Worm (Caenorhabditis elegans) whole organism, L3 larva: ENCODE measurements around the gene C16B8.2.

Experiments
- R02D3.7 ChIP-seq: fragments of 150-350 bp; optimal IDR thresholded peaks from 2 replicates; lab custom pipeline; 2014; ENCODE audit warnings: missing biosample characterization, missing genetic modification characterization
- ZK546.5 ChIP-seq: sonication (generic microtip); optimal IDR thresholded peaks from 2 replicates; lab custom pipeline; 2017; ENCODE audit warnings: missing biosample characterization, missing genetic modification characterization
- aly-2 ChIP-seq: fragments of 150-350 bp; optimal IDR thresholded peaks from 2 replicates; lab custom pipeline; 2014; ENCODE audit warnings: missing biosample characterization, missing genetic modification characterization
- ama-1 ChIP-seq: fragments of 150-350 bp; optimal IDR thresholded peaks from 2 replicates; lab custom pipeline; 2018
- ceh-16 ChIP-seq: sonication (generic microtip); optimal IDR thresholded peaks from 2 replicates; lab custom pipeline; 2017; ENCODE audit warnings: missing biosample characterization, missing genetic modification characterization
- ceh-28 ChIP-seq: fragments of 150-350 bp; optimal IDR thresholded peaks from 2 replicates; lab custom pipeline; 2014; ENCODE audit warnings: missing biosample characterization, missing genetic modification reagents, missing genetic modification characterization
- ceh-82 ChIP-seq: fragments of 150-350 bp; optimal IDR thresholded peaks from 2 replicates; lab custom pipeline; 2014; ENCODE audit warnings: missing biosample characterization, missing genetic modification characterization
- ceh-9 ChIP-seq: sonication (generic microtip); optimal IDR thresholded peaks from 2 replicates; lab custom pipeline; 2018; ENCODE audit warnings: missing biosample characterization, missing genetic modification characterization
- daf-12 ChIP-seq: fragments of 150-350 bp; optimal IDR thresholded peaks from 2 replicates; lab custom pipeline; 2014; ENCODE audit warnings: missing biosample characterization, missing genetic modification reagents, missing genetic modification characterization
- egl-27 ChIP-seq: sonication (generic microtip); optimal IDR thresholded peaks from 4 replicates; lab custom pipeline; 2017; ENCODE audit warnings: missing biosample characterization, missing genetic modification reagents, missing genetic modification characterization
- elt-2 ChIP-seq: sonication (generic microtip); optimal IDR thresholded peaks from 2 replicates; lab custom pipeline; 2016; ENCODE audit warnings: missing genetic modification reagents, mild to moderate bottlenecking, missing genetic modification characterization, missing compliant biosample characterization
- fkh-10 ChIP-seq: sonication (generic microtip); optimal IDR thresholded peaks from 2 replicates; lab custom pipeline; 2017; ENCODE audit warnings: missing biosample characterization, missing genetic modification reagents, missing genetic modification characterization
- fkh-2 ChIP-seq: fragments of 150-350 bp; optimal IDR thresholded peaks from 2 replicates; lab custom pipeline; 2014; ENCODE audit warnings: missing biosample characterization, missing genetic modification reagents, missing genetic modification characterization
- fos-1 ChIP-seq: fragments of 150-350 bp; optimal IDR thresholded peaks from 2 replicates; lab custom pipeline; 2014; ENCODE audit warnings: missing biosample characterization, missing genetic modification characterization
- hmg-11 ChIP-seq: sonication (generic microtip); optimal IDR thresholded peaks from 2 replicates; lab custom pipeline; 2016; ENCODE audit warnings: missing genetic modification characterization, missing compliant biosample characterization
- jun-1 ChIP-seq: fragments of 150-350 bp; optimal IDR thresholded peaks from 2 replicates; lab custom pipeline; 2014; ENCODE audit warnings: missing biosample characterization, missing genetic modification reagents, missing genetic modification characterization
- lin-39 ChIP-seq: fragments of 150-350 bp; optimal IDR thresholded peaks from 2 replicates; lab custom pipeline; 2018; ENCODE audit warnings: missing biosample characterization, missing genetic modification reagents, missing genetic modification characterization
- lsy-12 ChIP-seq: sonication (generic microtip); optimal IDR thresholded peaks from 2 replicates; lab custom pipeline; 2016; ENCODE audit warnings: mild to moderate bottlenecking, missing genetic modification characterization, missing compliant biosample characterization
- nfya-1 ChIP-seq: sonication (generic microtip); optimal IDR thresholded peaks from 2 replicates; lab custom pipeline; 2017; ENCODE audit warnings: missing genetic modification characterization, mild to moderate bottlenecking, missing compliant biosample characterization, antibody characterized with exemption, moderate library complexity; ENCODE audit not compliant: insufficient read depth
- nhr-11 ChIP-seq: fragments of 150-350 bp; optimal IDR thresholded peaks from 2 replicates; lab custom pipeline; 2014; ENCODE audit warnings: missing biosample characterization, missing genetic modification characterization
- nhr-23 ChIP-seq: fragments of 150-350 bp; optimal IDR thresholded peaks from 2 replicates; lab custom pipeline; 2014; ENCODE audit warnings: missing biosample characterization, missing genetic modification reagents, missing genetic modification characterization
- nhr-237 ChIP-seq: fragments of 150-350 bp; optimal IDR thresholded peaks from 2 replicates; lab custom pipeline; 2014; ENCODE audit warnings: missing biosample characterization, missing genetic modification characterization
- nhr-25 ChIP-seq: sonication (generic microtip); optimal IDR thresholded peaks from 2 replicates; lab custom pipeline; 2017; ENCODE audit warnings: missing biosample characterization, missing genetic modification characterization
- nhr-43 ChIP-seq: sonication (generic microtip); optimal IDR thresholded peaks from 2 replicates; lab custom pipeline; 2016; ENCODE audit warnings: mild to moderate bottlenecking, missing genetic modification characterization, missing compliant biosample characterization; ENCODE audit not compliant: poor library complexity, severe bottlenecking
- nhr-67 ChIP-seq: fragments of 150-350 bp; optimal IDR thresholded peaks from 2 replicates; lab custom pipeline; 2014; ENCODE audit warnings: missing biosample characterization, missing genetic modification characterization
- nhr-77 ChIP-seq: fragments of 150-350 bp; optimal IDR thresholded peaks from 2 replicates; lab custom pipeline; 2014; ENCODE audit warnings: missing biosample characterization, missing genetic modification characterization
- pha-4 ChIP-seq: fragments of 150-350 bp; optimal IDR thresholded peaks from 2 replicates; lab custom pipeline; 2014; ENCODE audit warnings: missing biosample characterization, missing genetic modification reagents, missing genetic modification characterization
- pqm-1 ChIP-seq: fragments of 150-350 bp; optimal IDR thresholded peaks from 2 replicates; lab custom pipeline; 2017; ENCODE audit warnings: missing biosample characterization, missing genetic modification characterization, inconsistent platforms
- sea-2 ChIP-seq: fragments of 150-350 bp; sonication (generic microtip); optimal IDR thresholded peaks from 4 replicates; lab custom pipeline; 2014; ENCODE audit warnings: missing biosample characterization, missing genetic modification reagents, missing genetic modification characterization
- skn-1 ChIP-seq: fragments of 150-350 bp; optimal IDR thresholded peaks from 2 replicates; lab custom pipeline; 2014; ENCODE audit warnings: missing biosample characterization, missing genetic modification characterization
- snpc-4 ChIP-seq: fragments of 150-350 bp; optimal IDR thresholded peaks from 2 replicates; lab custom pipeline; 2014; ENCODE audit warnings: missing biosample characterization, missing genetic modification characterization
- tbx-2 ChIP-seq: sonication (generic microtip); optimal IDR thresholded peaks from 2 replicates; lab custom pipeline; 2016; ENCODE audit warnings: mild to moderate bottlenecking, missing genetic modification characterization, missing compliant biosample characterization
- unc-39 ChIP-seq: sonication (generic microtip); optimal IDR thresholded peaks from 4 replicates; lab custom pipeline; 2017; ENCODE audit warnings: missing biosample characterization, missing genetic modification characterization
- unc-62 ChIP-seq: fragments of 150-350 bp; sonication (generic microtip); optimal IDR thresholded peaks from 4 replicates; lab custom pipeline; 2014; ENCODE audit warnings: missing biosample characterization, missing genetic modification reagents, missing genetic modification characterization
- ztf-11 ChIP-seq: fragments of 150-350 bp; optimal IDR thresholded peaks from 2 replicates; lab custom pipeline; 2014; ENCODE audit warnings: missing biosample characterization, missing genetic modification characterization
- ztf-4 ChIP-seq: fragments of 150-350 bp; optimal IDR thresholded peaks from 2 replicates; lab custom pipeline; 2014; ENCODE audit warnings: missing biosample characterization, missing genetic modification characterization

The C16B8.2 gene

ce11 chrX:4007724-4008123 lies 41.5 kb upstream of the C16B8.2 start (continued):
- no peak for TF ChIP-seq ceh-28
- TF ChIP-seq nhr-25 (tag; lab: Kevin White, UChicago): no peak
- TF ChIP-seq hmg-11 (tag; lab: Kevin White, UChicago): no peak
- TF ChIP-seq unc-39 (tag; lab: Kevin White, UChicago): no peak
- peak; percentile 21 for TF ChIP-seq nhr-43
- TF ChIP-seq lin-39 (tag; lab: Kevin White, UChicago): no peak
- peak; percentile 97 for TF ChIP-seq elt-2 (tag; lab: Kevin White, UChicago)
- no peak for TF ChIP-seq unc-62 (GFP tag; lab: Kevin White, UChicago)
- no peak for TF ChIP-seq ceh-9 (tag; lab: Kevin White, UChicago)
- no peak for TF ChIP-seq ZK546.5
- no peak for TF ChIP-seq nhr-67 (tag; lab: Kevin White, UChicago)

- TF ChIP-seq ceh-9 (tag; lab: Kevin White, UChicago) (no peak), ZK546.5 (no peak), ceh-82 (tag; lab: Kevin White, UChicago) (no peak), fkh-2 (tag; lab: Kevin White, UChicago) (no peak), R02D3.7 (no peak), ztf-11 (tag; lab: Kevin White, UChicago) (no peak), nhr-237 (no peak), ama-1 (lab: Kevin White, UChicago) (no peak), nhr-23 (tag; lab: Kevin White, UChicago) (no peak), jun-1 (tag; lab: Kevin White, UChicago) (no peak), unc-62 (GFP tag; lab: Kevin White, UChicago) (no peak), lsy-12 (tag; lab: Kevin White, UChicago) (no peak), nhr-67 (tag; lab: Kevin White, UChicago) (no peak), fkh-10 (GFP tag; lab: Kevin White, UChicago) (no peak), sea-2 (GFP tag; lab: Kevin White, UChicago) (no peak), ceh-28 (no peak), skn-1 (tag; lab: Kevin White, UChicago) (no peak)
Measured at ce11 chrX:4006966-4007365, 40.7 kb upstream of the C16B8.2 start.

ce11 chrX:4005014-4005413 lies 38.8 kb upstream of the C16B8.2 start, which contains the start of gene R02E12.4:
TSS of gene R02E12.4 (plus strand) at chrX:4005314.
- TF ChIP-seq sea-2 (GFP tag; lab: Kevin White, UChicago) (no peak), ztf-11 (tag; lab: Kevin White, UChicago) (no peak), lin-39 (tag; lab: Kevin White, UChicago) (no peak), R02D3.7 (no peak), fos-1 (tag; lab: Kevin White, UChicago) (no peak), pha-4 (no peak), elt-2 (tag; lab: Kevin White, UChicago) (no peak), tbx-2 (tag; lab: Kevin White, UChicago) (no peak), nhr-67 (tag; lab: Kevin White, UChicago) (no peak)

- TF ChIP-seq pqm-1 (tag; lab: Kevin White, UChicago) (no peak), fkh-10 (GFP tag; lab: Kevin White, UChicago) (no peak), ceh-9 (tag; lab: Kevin White, UChicago) (no peak)
Measured at ce11 chrX:4003220-4003619, 37.0 kb upstream of the C16B8.2 start, which contains the start of gene R02E12.12. TSS of gene R02E12.12 (plus strand) at chrX:4003520.

- TF ChIP-seq ceh-28 (no peak), egl-27 (tag; lab: Kevin White, UChicago) (no peak), fkh-10 (GFP tag; lab: Kevin White, UChicago) (no peak), nhr-77 (no peak), snpc-4 (tag; lab: Kevin White, UChicago) (no peak), tbx-2 (tag; lab: Kevin White, UChicago) (no peak), pqm-1 (tag; lab: Kevin White, UChicago) (no peak), nhr-67 (tag; lab: Kevin White, UChicago) (no peak)
Measured at ce11 chrX:3997040-3997439, 30.8 kb upstream of the C16B8.2 start, which contains the start of gene R02E12.5. TSS of gene R02E12.5 (plus strand) at chrX:3997340.

- TF ChIP-seq nfya-1 (tag; lab: Kevin White, UChicago) (no peak), nhr-43 (peak; percentile 22), unc-39 (tag; lab: Kevin White, UChicago) (no peak), pha-4 (peak; percentile 41), ama-1 (lab: Kevin White, UChicago) (no peak), aly-2 (tag; lab: Kevin White, UChicago) (no peak), ceh-16 (tag; lab: Kevin White, UChicago) (no peak), nhr-11 (tag; lab: Kevin White, UChicago) (no peak), fos-1 (tag; lab: Kevin White, UChicago) (no peak), daf-12 (tag; lab: Kevin White, UChicago) (no peak), ztf-4 (tag; lab: Kevin White, UChicago) (no peak), nhr-77 (no peak), ceh-28 (no peak), hmg-11 (tag; lab: Kevin White, UChicago) (peak; percentile 40), nhr-237 (no peak), jun-1 (tag; lab: Kevin White, UChicago) (no peak), snpc-4 (tag; lab: Kevin White, UChicago) (no peak)
Measured at ce11 chrX:3994418-3994817, 28.2 kb upstream of the C16B8.2 start.
